Fruit fly (Drosophila melanogaster) whole organism: ENCODE measurements around the gene Eip63E.

ENCODE experiments used
- CG8478 ChIP-seq: fragments of >200 bp; optimal IDR thresholded peaks from 2 replicates; lab custom pipeline; 2018; ENCODE audit warnings: inconsistent platforms
- Dll ChIP-seq: fragments of >200 bp; optimal IDR thresholded peaks from 2 replicates; lab custom pipeline; 2017
- EcR ChIP-seq, 2 experiments: fragments of >200 bp; optimal IDR thresholded peaks; 2 replicates each; lab custom pipeline; 2017; ENCODE audit warnings: missing biosample characterization in 2 of 2, missing genetic modification characterization in 2 of 2, missing genetic modification reagents in 2 of 2
- pan ChIP-seq: fragments of >200 bp; optimal IDR thresholded peaks from 2 replicates; lab custom pipeline; 2017
- psq ChIP-seq: fragments of >200 bp; optimal IDR thresholded peaks from 2 replicates; lab custom pipeline; 2017
- usp ChIP-seq: fragments of >200 bp; optimal IDR thresholded peaks from 2 replicates; lab custom pipeline; 2017; ENCODE audit warnings: missing biosample characterization, missing genetic modification characterization, mixed read lengths

DNA sequence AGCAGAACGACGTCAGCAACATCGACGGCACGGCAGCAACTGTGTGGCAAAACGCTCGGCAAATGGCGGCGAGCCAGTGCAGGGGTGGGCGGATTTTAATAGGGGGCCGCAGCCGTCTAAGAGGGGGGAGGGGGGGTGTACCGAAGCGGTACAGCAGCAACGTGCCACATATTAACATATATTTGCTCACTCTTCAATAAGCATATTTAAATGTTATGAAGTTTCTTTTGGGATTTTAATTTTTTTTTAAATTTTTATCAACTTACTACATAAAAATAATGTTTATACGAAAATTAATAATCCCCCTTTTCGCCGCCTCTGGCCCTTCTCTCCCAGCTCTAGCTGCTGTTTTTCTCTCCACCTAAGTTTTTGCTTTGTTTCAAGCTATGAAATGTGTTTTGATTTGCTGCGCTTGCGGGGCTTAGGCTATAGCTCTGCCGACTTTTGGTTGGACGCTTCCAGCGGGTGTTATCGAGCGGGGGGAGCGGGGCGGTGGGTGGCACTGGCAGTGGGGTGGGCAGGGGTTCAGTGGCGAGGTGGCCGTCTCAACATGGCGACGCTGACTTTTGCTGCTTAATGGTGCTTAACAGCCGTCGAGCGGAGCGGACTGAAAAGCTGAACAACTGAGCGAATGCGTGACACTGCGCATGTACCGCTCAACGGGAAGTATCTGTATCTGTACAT is 117.1 kb downstream of the Eip63E start:
- TF ChIP-seq EcR (GFP tag; optimal IDR thresholded peaks at IDR 0.05; lab: Kevin White, UChicago), result no peak
- no peak for TF ChIP-seq usp
- no peak for TF ChIP-seq psq (lab: Kevin White, UChicago)
- no peak for TF ChIP-seq pan (lab: Kevin White, UChicago)
- TF ChIP-seq Dll (lab: Kevin White, UChicago), result no peak
- no peak for TF ChIP-seq CG8478
